Worm (Caenorhabditis elegans): ENCODE results near the gene plx-1.

The plx-1 gene

ce11 chrIV:957820-958219 lies 1.5 kb upstream of the plx-1 start (continued):
- TF ChIP-seq ZK337.2 (GFP tag; IDR thresholded peaks at IDR 0.05), result no peak
- TF ChIP-seq ceh-28 (tag; optimal IDR thresholded peaks at IDR 0.05), result no peak
- no peak for TF ChIP-seq lin-15B (tag; optimal IDR thresholded peaks at IDR 0.05)
- no peak for TF ChIP-seq daf-19 (GFP tag; conservative IDR thresholded peaks at IDR 0.05)
- no peak for TF ChIP-seq R02D3.7 (tag; optimal IDR thresholded peaks at IDR 0.05)
- no peak for TF ChIP-seq nhr-102 (tag; optimal IDR thresholded peaks at IDR 0.05)
- no peak for TF ChIP-seq spr-3 (GFP tag; optimal IDR thresholded peaks at IDR 0.05)
- TF ChIP-seq ztf-11 (tag; optimal IDR thresholded peaks at IDR 0.05), result no peak
- no peak for TF ChIP-seq ztf-7 (tag; optimal IDR thresholded peaks at IDR 0.05)
- no peak for TF ChIP-seq daf-12 (tag; optimal IDR thresholded peaks at IDR 0.05)
- no peak for TF ChIP-seq mdt-29 (GFP tag; IDR thresholded peaks at IDR 0.05)
- no peak for TF ChIP-seq ama-1 (optimal IDR thresholded peaks at IDR 0.05)
- TF ChIP-seq zfp-2 (tag; optimal IDR thresholded peaks at IDR 0.05), result no peak
- TF ChIP-seq nhr-42 (GFP tag; IDR thresholded peaks at IDR 0.05), result no peak
- TF ChIP-seq F26F4.8 (GFP tag; conservative IDR thresholded peaks at IDR 0.05), result no peak
- TF ChIP-seq lin-29 (GFP tag; IDR thresholded peaks at IDR 0.05), result no peak
- no peak for TF ChIP-seq unc-39 (tag; optimal IDR thresholded peaks at IDR 0.05)
- no peak for TF ChIP-seq Y105C5A.15 (GFP tag; IDR thresholded peaks at IDR 0.05)
- peak; percentile 55; the same call in 1 of the 2 replicates for TF ChIP-seq dmd-6 (GFP tag; IDR thresholded peaks at IDR 0.05)
- TF ChIP-seq mxl-2 (GFP tag; conservative IDR thresholded peaks at IDR 0.05), result no peak
- TF ChIP-seq Y75B8A.6 (GFP tag; IDR thresholded peaks at IDR 0.05), result no peak
- TF ChIP-seq nhr-77 (tag; optimal IDR thresholded peaks at IDR 0.05), result no peak
- no peak for TF ChIP-seq spr-1 (tag; optimal IDR thresholded peaks at IDR 0.05)
- TF ChIP-seq fos-1 (tag; optimal IDR thresholded peaks at IDR 0.05), result no peak
- TF ChIP-seq sdz-12 (GFP tag; optimal IDR thresholded peaks at IDR 0.05), result no peak
- no peak for TF ChIP-seq gei-8 (GFP tag; optimal IDR thresholded peaks at IDR 0.05)
- peak; percentile 72 for TF ChIP-seq nhr-11 (tag; optimal IDR thresholded peaks at IDR 0.05)
- peak; percentile 99 for TF ChIP-seq aha-1 (tag)
- no peak for TF ChIP-seq jun-1 (tag; optimal IDR thresholded peaks at IDR 0.05)
- no peak for TF ChIP-seq tag-97 (GFP tag; IDR thresholded peaks at IDR 0.05)
- no peak for TF ChIP-seq madf-9 (GFP tag; conservative IDR thresholded peaks at IDR 0.05)
- no peak for TF ChIP-seq set-16 (GFP tag; IDR thresholded peaks at IDR 0.05)
- no peak for TF ChIP-seq nhr-41 (GFP tag; IDR thresholded peaks at IDR 0.05)
- TF ChIP-seq arid-1 (GFP tag; conservative IDR thresholded peaks at IDR 0.05), result no peak
- TF ChIP-seq nhr-6 (tag; optimal IDR thresholded peaks at IDR 0.05), result peak; percentile 14
- TF ChIP-seq zag-1 (tag; optimal IDR thresholded peaks at IDR 0.05), result no peak
- no peak for TF ChIP-seq F37D6.2 (tag; optimal IDR thresholded peaks at IDR 0.05)
- TF ChIP-seq daf-16 (GFP tag; optimal IDR thresholded peaks at IDR 0.05), result peak in 1 of 2 experiments; percentile 16
- no peak for TF ChIP-seq daf-16 (tag; optimal IDR thresholded peaks at IDR 0.05)
- TF ChIP-seq tra-1 (GFP tag; IDR thresholded peaks at IDR 0.05), result no peak
- TF ChIP-seq nhr-48 (tag; optimal IDR thresholded peaks at IDR 0.05), result peak; percentile 4
- no peak for TF ChIP-seq D1046.2 (GFP tag; IDR thresholded peaks at IDR 0.05)
- no peak for TF ChIP-seq dmd-8 (GFP tag; IDR thresholded peaks at IDR 0.05)
- peak; percentile 80 for TF ChIP-seq mxl-3 (GFP tag; optimal IDR thresholded peaks at IDR 0.05)
- TF ChIP-seq pha-4 (GFP tag; IDR thresholded peaks at IDR 0.05), result no peak
- peak; percentile 43 for TF ChIP-seq pha-4 (tag; optimal IDR thresholded peaks at IDR 0.05)
- no peak; the same call in 1 of the 2 replicates for TF ChIP-seq php-3 (GFP tag; IDR thresholded peaks at IDR 0.05)
- no peak for TF ChIP-seq daf-8 (GFP tag; IDR thresholded peaks at IDR 0.05)
- no peak for TF ChIP-seq Y5F2A.4 (GFP tag; optimal IDR thresholded peaks at IDR 0.05)
- no peak for TF ChIP-seq F49E8.2 (tag; optimal IDR thresholded peaks at IDR 0.05; ENCODE audit: borderline replicate concordance)
- no peak for TF ChIP-seq snpc-1.2 (GFP tag; IDR thresholded peaks at IDR 0.05)
- TF ChIP-seq mdl-1 (tag; optimal IDR thresholded peaks at IDR 0.05), result peak in 1 of 2 experiments; percentile 71
- TF ChIP-seq lin-13 (GFP tag; optimal IDR thresholded peaks at IDR 0.05), result peak; percentile 6
- TF ChIP-seq Y48G9A.11 (GFP tag; IDR thresholded peaks at IDR 0.05), result no peak

Data from whole organism, L4 larva.